Fruit fly (Drosophila melanogaster): ENCODE data around the gene NetA.

- no peak for TF ChIP-seq CG2129 (GFP tag; IDR thresholded peaks at IDR 0.05; ENCODE audit: partially characterized antibody)
- no peak for TF ChIP-seq cwo (GFP tag; optimal IDR thresholded peaks at IDR 0.05)
- no peak for TF ChIP-seq Doc3 (GFP tag; IDR thresholded peaks at IDR 0.05; ENCODE audit: partially characterized antibody)
- TF ChIP-seq Camta (GFP tag; optimal IDR thresholded peaks at IDR 0.05): no peak
- TF ChIP-seq Hmx (GFP tag; optimal IDR thresholded peaks at IDR 0.05): no peak
- no peak for TF ChIP-seq lilli (GFP tag; optimal IDR thresholded peaks at IDR 0.05)
- TF ChIP-seq CG2875 (GFP tag; optimal IDR thresholded peaks at IDR 0.05): no peak
- TF ChIP-seq psq (GFP tag; optimal IDR thresholded peaks at IDR 0.05): no peak
These were observed 48.3 kb upstream of the NetA start, which contains the start of gene CG43088 for dm6 chrX:14702058-14702457.
